Fruit fly (Drosophila melanogaster): ENCODE data around the gene ksh.

ksh gene

dm6 chrX:19505334-19506185, 10.8 kb upstream of the ksh start (continued):
- TF ChIP-seq CG14014 (GFP tag; IDR thresholded peaks at IDR 0.05) (0 out of 2 replicates have a peak, but pooled peaks have one; percentile 10), grau (tag; optimal IDR thresholded peaks at IDR 0.05) (no peak), CG8089 (GFP tag; optimal IDR thresholded peaks at IDR 0.05) (no peak), slp2 (GFP tag; optimal IDR thresholded peaks at IDR 0.05) (peak; percentile 9), CG17829 (tag; optimal IDR thresholded peaks at IDR 0.05) (peak; percentile 34), otp (GFP tag; IDR thresholded peaks at IDR 0.05) (no peak), gro (GFP tag; optimal IDR thresholded peaks at IDR 0.05) (peak; percentile 49), Awh (GFP tag; IDR thresholded peaks at IDR 0.05) (no peak), CG7556 (GFP tag; optimal IDR thresholded peaks at IDR 0.05) (peak; percentile 14), Meics (GFP tag; optimal IDR thresholded peaks at IDR 0.05) (peak; percentile 22), Mes4 (GFP tag; optimal IDR thresholded peaks at IDR 0.05) (peak; percentile 29), scrt (GFP tag; optimal IDR thresholded peaks at IDR 0.05) (no peak), Gug (GFP tag; IDR thresholded peaks at IDR 0.05) (peak; percentile 13; the same call in 1 of the 4 replicates), chn (GFP tag; optimal IDR thresholded peaks at IDR 0.05) (peak; percentile 22), CG30431 (GFP tag; optimal IDR thresholded peaks at IDR 0.05) (no peak), CG2875 (GFP tag; optimal IDR thresholded peaks at IDR 0.05) (no peak), Hr51 (GFP tag; optimal IDR thresholded peaks at IDR 0.05) (no peak), esg (GFP tag; conservative IDR thresholded peaks at IDR 0.05) (no peak), sug (tag; optimal IDR thresholded peaks at IDR 0.05) (peak; percentile 83), p53 (GFP tag; optimal IDR thresholded peaks at IDR 0.05) (peak; percentile 32), Bteb2 (GFP tag; optimal IDR thresholded peaks at IDR 0.05) (no peak), Dek (tag; optimal IDR thresholded peaks at IDR 0.05) (peak; percentile 21), ap (GFP tag; IDR thresholded peaks at IDR 0.05) (no peak), gt (GFP tag; IDR thresholded peaks at IDR 0.05) (no peak), CG3995 (GFP tag; optimal IDR thresholded peaks at IDR 0.05) (peak; percentile 77), CG14965 (GFP tag; optimal IDR thresholded peaks at IDR 0.05; ENCODE audit: borderline replicate concordance) (no peak), cad (GFP tag; optimal IDR thresholded peaks at IDR 0.05) (no peak), CG13624 (GFP tag; optimal IDR thresholded peaks at IDR 0.05) (peak; percentile 56), CG31365 (tag; optimal IDR thresholded peaks at IDR 0.05) (no peak), al (GFP tag; IDR thresholded peaks at IDR 0.05) (no peak), her (GFP tag; optimal IDR thresholded peaks at IDR 0.05) (peak; percentile 43), CG31388 (GFP tag; optimal IDR thresholded peaks at IDR 0.05) (no peak), schlank (tag; optimal IDR thresholded peaks at IDR 0.05) (no peak), Sin3A (optimal IDR thresholded peaks at IDR 0.05) (peak; percentile 44), klu (GFP tag; IDR thresholded peaks at IDR 0.05) (0 out of 2 replicates have a peak, but pooled peaks have one; percentile 20), E2f2 (GFP tag; IDR thresholded peaks at IDR 0.05) (peak; percentile 56), zfh2 (GFP tag; optimal IDR thresholded peaks at IDR 0.05) (peak; percentile 48), CG10267 (tag; optimal IDR thresholded peaks at IDR 0.05) (peak; percentile 26), zen2 (GFP tag; IDR thresholded peaks at IDR 0.05; ENCODE audit: partially characterized antibody) (peak; percentile 83), nerfin-1 (tag; optimal IDR thresholded peaks at IDR 0.05) (no peak), bcd (GFP tag; optimal IDR thresholded peaks at IDR 0.05) (no peak), hth (optimal IDR thresholded peaks at IDR 0.05) (no peak), pzg (GFP tag; optimal IDR thresholded peaks at IDR 0.05) (peak; percentile 74), CG10321 (GFP tag; IDR thresholded peaks at IDR 0.05) (no peak), slbo (GFP tag; IDR thresholded peaks at IDR 0.05) (peak; percentile 54), CG15011 (GFP tag; optimal IDR thresholded peaks at IDR 0.05) (no peak), Med (GFP tag) (peak; percentile 91), CG17359 (tag; optimal IDR thresholded peaks at IDR 0.05) (peak; percentile 11), CG34422 (GFP tag; IDR thresholded peaks at IDR 0.05) (peak; percentile 46; the same call in 1 of the 3 replicates), Pdp1 (GFP tag; optimal IDR thresholded peaks at IDR 0.05) (peak; percentile 23 to 52)
